Worm (Caenorhabditis elegans) whole organism, L4 larva: ENCODE results near the gene cdc-25.3.

Experiments used
- D1046.2 ChIP-seq: fragments of 200-800 bp; sonication (Bioruptor generic); IDR thresholded peaks from 2 replicates; pipeline ENCODE4 v1.3.6; 2022; ENCODE audit warnings: missing genetic modification characterization, missing compliant biosample characterization
- F10B5.3 ChIP-seq: sonication (generic microtip); optimal IDR thresholded peaks from 2 replicates; lab custom pipeline; 2016; ENCODE audit warnings: mild to moderate bottlenecking, missing genetic modification characterization, missing compliant biosample characterization
- F26F4.8 ChIP-seq: fragments of 200-800 bp; sonication (Bioruptor generic); conservative IDR thresholded peaks from 2 replicates; pipeline ENCODE4 v1.3.6; 2022; ENCODE audit warnings: missing genetic modification characterization, missing compliant biosample characterization
- Y5F2A.4 ChIP-seq: fragments of 200-800 bp; sonication (Bioruptor generic); optimal IDR thresholded peaks from 2 replicates; lab custom pipeline; 2018; ENCODE audit warnings: mild to moderate bottlenecking, missing genetic modification characterization, missing compliant biosample characterization
- aha-1 ChIP-seq: fragments of 150-350 bp; peaks from one replicate; lab custom pipeline; 2014; ENCODE audit warnings: missing biosample characterization, missing genetic modification characterization
- ama-1 ChIP-seq: fragments of 150-350 bp; optimal IDR thresholded peaks from 2 replicates; lab custom pipeline; 2014; ENCODE audit warnings: inconsistent platforms, mixed read lengths
- arid-1 ChIP-seq: fragments of 200-800 bp; sonication (Bioruptor generic); conservative IDR thresholded peaks from 2 replicates; pipeline ENCODE4 v1.3.6; 2022; ENCODE audit warnings: missing genetic modification reagents, missing genetic modification characterization, missing compliant biosample characterization
- ceh-20 ChIP-seq: fragments of 200-800 bp; sonication (Bioruptor generic); IDR thresholded peaks from 2 replicates; pipeline ENCODE4 v1.3.6; 2022; ENCODE audit warnings: missing genetic modification reagents, missing genetic modification characterization, missing compliant biosample characterization
- cey-2 ChIP-seq: sonication (generic microtip); optimal IDR thresholded peaks from 3 replicates; lab custom pipeline; 2017; ENCODE audit warnings: missing genetic modification characterization, mild to moderate bottlenecking, missing compliant biosample characterization, antibody characterized with exemption, borderline replicate concordance; ENCODE audit not compliant: insufficient read depth
- dmd-6 ChIP-seq: fragments of 200-800 bp; sonication (Bioruptor generic); IDR thresholded peaks from 2 replicates; pipeline ENCODE4 v1.3.6; 2022; ENCODE audit warnings: missing genetic modification reagents, missing genetic modification characterization, missing compliant biosample characterization
- dmd-8 ChIP-seq: fragments of 200-800 bp; sonication (Bioruptor generic); IDR thresholded peaks from 2 replicates; pipeline ENCODE4 v1.3.6; 2022; ENCODE audit warnings: missing genetic modification characterization, missing compliant biosample characterization
- dmd-9 ChIP-seq: fragments of 200-800 bp; sonication (Bioruptor generic); IDR thresholded peaks from 2 replicates; pipeline ENCODE4 v1.3.6; 2022; ENCODE audit warnings: missing genetic modification reagents, missing genetic modification characterization, missing compliant biosample characterization
- dve-1 ChIP-seq: sonication (generic microtip); optimal IDR thresholded peaks from 2 replicates; lab custom pipeline; 2017; ENCODE audit warnings: antibody characterized with exemption, mild to moderate bottlenecking, missing genetic modification characterization, missing compliant biosample characterization; ENCODE audit not compliant: insufficient read depth
- egl-27 ChIP-seq: sonication (generic microtip); optimal IDR thresholded peaks from 3 replicates; lab custom pipeline; 2017; ENCODE audit warnings: missing biosample characterization, missing genetic modification reagents, missing genetic modification characterization
- fos-1 ChIP-seq: fragments of 150-350 bp; optimal IDR thresholded peaks from 2 replicates; lab custom pipeline; 2014; ENCODE audit warnings: missing biosample characterization, missing genetic modification characterization
- gei-8 ChIP-seq: fragments of 200-800 bp; sonication (Bioruptor generic); optimal IDR thresholded peaks from 2 replicates; lab custom pipeline; 2018; ENCODE audit warnings: mild to moderate bottlenecking, missing genetic modification characterization, missing compliant biosample characterization
- hif-1 ChIP-seq, 2 experiments: sonication (generic microtip); optimal IDR thresholded peaks; 2 replicates each; lab custom pipeline; 2016 to 2017; ENCODE audit warnings: missing compliant biosample characterization in 2 of 2, missing genetic modification characterization in 2 of 2, missing genetic modification reagents in 2 of 2, missing genotype in 2 of 2, mild to moderate bottlenecking in 1 of 2
- hmg-1.1 ChIP-seq: fragments of 200-800 bp; sonication (Bioruptor generic); IDR thresholded peaks from 2 replicates; pipeline ENCODE4 v1.3.6; 2022; ENCODE audit warnings: missing genetic modification reagents, missing genetic modification characterization, missing compliant biosample characterization
- jun-1 ChIP-seq: fragments of 150-350 bp; optimal IDR thresholded peaks from 2 replicates; lab custom pipeline; 2014; ENCODE audit warnings: missing biosample characterization, missing genetic modification reagents, missing genetic modification characterization
- lin-38 ChIP-seq: fragments of 200-800 bp; sonication (Bioruptor generic); IDR thresholded peaks from 2 replicates; pipeline ENCODE4 v1.3.6; 2022; ENCODE audit warnings: missing genetic modification reagents, missing genetic modification characterization, missing compliant biosample characterization
- lin-39 ChIP-seq: fragments of 150-350 bp; optimal IDR thresholded peaks from 2 replicates; lab custom pipeline; 2014; ENCODE audit warnings: missing biosample characterization, missing genetic modification reagents, missing genetic modification characterization
- lir-3 ChIP-seq: sonication (generic microtip); optimal IDR thresholded peaks from 2 replicates; lab custom pipeline; 2016; ENCODE audit warnings: mild to moderate bottlenecking, missing genetic modification characterization, missing compliant biosample characterization
- lsy-2 ChIP-seq, 2 experiments: fragments of 150-350 bp in 1 of 2; sonication (generic microtip) in 1 of 2; optimal IDR thresholded peaks; 2 replicates each; lab custom pipeline; 2014 to 2017; ENCODE audit warnings: missing biosample characterization in 2 of 2, missing genetic modification characterization in 2 of 2
- mdl-1 ChIP-seq, 2 experiments: fragments of 150-350 bp in 1 of 2; sonication (generic microtip) in 1 of 2; optimal IDR thresholded peaks; 2 replicates each; lab custom pipeline; 2014 to 2017; ENCODE audit warnings: missing biosample characterization in 2 of 2, missing genetic modification characterization in 2 of 2
- mep-1 ChIP-seq: fragments of 150-350 bp; sonication (generic microtip); optimal IDR thresholded peaks from 3 replicates; lab custom pipeline; 2014; ENCODE audit warnings: missing biosample characterization, missing genetic modification characterization
- mes-2 ChIP-seq: sonication (generic microtip); optimal IDR thresholded peaks from 2 replicates; lab custom pipeline; 2016; ENCODE audit warnings: missing genotype, mild to moderate bottlenecking, missing genetic modification characterization, missing compliant biosample characterization; ENCODE audit not compliant: poor library complexity, severe bottlenecking
- mxl-2 ChIP-seq: fragments of 200-800 bp; sonication (Bioruptor generic); conservative IDR thresholded peaks from 2 replicates; pipeline ENCODE4 v1.3.6; 2022; ENCODE audit warnings: missing genetic modification reagents, missing genetic modification characterization, missing compliant biosample characterization
- mxl-3 ChIP-seq: fragments of 200-800 bp; sonication (Bioruptor generic); optimal IDR thresholded peaks from 2 replicates; lab custom pipeline; 2018; ENCODE audit warnings: mild to moderate bottlenecking, missing genetic modification characterization, missing compliant biosample characterization
- nhr-102 ChIP-seq: sonication (generic microtip); optimal IDR thresholded peaks from 2 replicates; lab custom pipeline; 2016; ENCODE audit warnings: mild to moderate bottlenecking, missing genetic modification characterization, moderate library complexity, missing compliant biosample characterization
- nhr-11 ChIP-seq: fragments of 150-350 bp; optimal IDR thresholded peaks from 2 replicates; lab custom pipeline; 2014; ENCODE audit warnings: missing biosample characterization, missing genetic modification characterization
- nhr-111 ChIP-seq: fragments of 200-800 bp; sonication (Bioruptor generic); optimal IDR thresholded peaks from 2 replicates; lab custom pipeline; 2018; ENCODE audit warnings: mild to moderate bottlenecking, missing genetic modification characterization, missing compliant biosample characterization
- nhr-28 ChIP-seq: fragments of 150-350 bp; optimal IDR thresholded peaks from 2 replicates; lab custom pipeline; 2014; ENCODE audit warnings: missing biosample characterization, missing genetic modification characterization
- nhr-41 ChIP-seq: fragments of 200-800 bp; sonication (Bioruptor generic); IDR thresholded peaks from 2 replicates; pipeline ENCODE4 v1.3.6; 2022; ENCODE audit warnings: missing genetic modification reagents, missing genetic modification characterization, missing compliant biosample characterization
- nhr-42 ChIP-seq: fragments of 200-800 bp; sonication (Bioruptor generic); IDR thresholded peaks from 2 replicates; pipeline ENCODE4 v1.3.6; 2022; ENCODE audit warnings: missing genetic modification characterization, missing compliant biosample characterization
- nhr-76 ChIP-seq: fragments of 150-350 bp; optimal IDR thresholded peaks from 2 replicates; lab custom pipeline; 2014; ENCODE audit warnings: missing biosample characterization, missing genetic modification characterization
- pha-4 ChIP-seq, 2 experiments: fragments of 150-350 bp in 1 of 2; fragments of 200-800 bp in 1 of 2; sonication (Bioruptor generic) in 1 of 2; IDR thresholded peaks in 1 of 2; optimal IDR thresholded peaks in 1 of 2; 2 replicates each; pipeline versions ENCODE4 v1.3.6 to Lab custom; 2014 to 2022; ENCODE audit warnings: missing genetic modification characterization in 2 of 2, missing genetic modification reagents in 2 of 2, missing biosample characterization in 1 of 2, missing compliant biosample characterization in 1 of 2
- pqm-1 ChIP-seq: sonication (generic microtip); optimal IDR thresholded peaks from 2 replicates; lab custom pipeline; 2017; ENCODE audit warnings: missing biosample characterization, missing genetic modification characterization
- sdz-12 ChIP-seq: fragments of 200-800 bp; sonication (Bioruptor generic); optimal IDR thresholded peaks from 2 replicates; lab custom pipeline; 2018; ENCODE audit warnings: mild to moderate bottlenecking, missing genetic modification characterization, missing compliant biosample characterization
- skn-1 ChIP-seq: fragments of 150-350 bp; optimal IDR thresholded peaks from 2 replicates; lab custom pipeline; 2014; ENCODE audit warnings: missing biosample characterization, missing genetic modification characterization
- snpc-4 ChIP-seq: fragments of 150-350 bp; optimal IDR thresholded peaks from 2 replicates; lab custom pipeline; 2014; ENCODE audit warnings: missing biosample characterization, missing genetic modification characterization
- unc-130 ChIP-seq: sonication (generic microtip); optimal IDR thresholded peaks from 2 replicates; lab custom pipeline; 2016; ENCODE audit warnings: missing genetic modification reagents, missing genetic modification characterization, missing compliant biosample characterization
- unc-39 ChIP-seq: sonication (generic microtip); optimal IDR thresholded peaks from 2 replicates; lab custom pipeline; 2017; ENCODE audit warnings: missing biosample characterization, missing genetic modification characterization
- unc-62 ChIP-seq, 3 experiments: fragments of 150-350 bp in 1 of 3; sonication (generic microtip); optimal IDR thresholded peaks in 2 of 3; peaks in 1 of 3; 1 replicate in 1 of 3; 2 replicates in 2 of 3; lab custom pipeline; 2014 to 2017; ENCODE audit warnings: missing biosample characterization in 3 of 3, missing genetic modification characterization in 3 of 3, missing genetic modification reagents in 3 of 3, missing genotype in 1 of 3
- zfp-2 ChIP-seq: sonication (generic microtip); optimal IDR thresholded peaks from 2 replicates; lab custom pipeline; 2016; ENCODE audit warnings: mild to moderate bottlenecking, missing genetic modification characterization, missing compliant biosample characterization

cdc-25.3 gene

ce11 chrIII:8937571-8937970 lies 19.8 kb upstream of the cdc-25.3 start (continued):
- peak; percentile 63; the same call in 1 of the 2 replicates for TF ChIP-seq D1046.2
- no peak for TF ChIP-seq snpc-4 (tag; lab: Kevin White, UChicago)
- TF ChIP-seq nhr-76 (tag; lab: Kevin White, UChicago) = no peak
- TF ChIP-seq nhr-28 = peak; percentile 47

- TF ChIP-seq arid-1 (GFP tag; lab: Robert Waterston, UW) (no peak), unc-39 (no peak), mep-1 (no peak), ama-1 (lab: Kevin White, UChicago) (no peak), lsy-2 (tag; optimal IDR thresholded peaks at IDR 0.05; lab: Kevin White, UChicago) (no peak), gei-8 (no peak), hif-1 (tag; optimal IDR thresholded peaks at IDR 0.05; lab: Kevin White, UChicago) (no peak), zfp-2 (tag; lab: Kevin White, UChicago) (no peak), jun-1 (tag; lab: Kevin White, UChicago) (no peak), egl-27 (tag; lab: Kevin White, UChicago) (no peak), Y5F2A.4 (no peak), F10B5.3 (tag; lab: Kevin White, UChicago) (no peak), nhr-76 (tag; lab: Kevin White, UChicago) (no peak), unc-130 (GFP tag; lab: Kevin White, UChicago) (no peak), pha-4 (GFP tag; IDR thresholded peaks at IDR 0.05; lab: Robert Waterston, UW) (no peak), pha-4 (tag; optimal IDR thresholded peaks at IDR 0.05; lab: Kevin White, UChicago) (no peak), nhr-11 (tag; lab: Kevin White, UChicago) (no peak), hmg-1.1 (no peak)
These were observed 16.6 kb upstream of the cdc-25.3 start for ce11 chrIII:8934378-8934777.

ce11 chrIII:8933696-8934095 lies 16.0 kb upstream of the cdc-25.3 start:
- TF ChIP-seq dve-1 = no peak
- TF ChIP-seq unc-62 (GFP tag; optimal IDR thresholded peaks at IDR 0.05 in 1 of 2; lab: Kevin White, UChicago) = peak in 1 of 2 experiments; percentile 72
- no peak for TF ChIP-seq unc-62 (tag; optimal IDR thresholded peaks at IDR 0.05; lab: Kevin White, UChicago)

ce11 chrIII:8929723-8930122 lies 12.0 kb upstream of the cdc-25.3 start, which contains the start of gene arrd-15:
TSS of gene arrd-15 (plus strand) at chrIII:8930023.
- TF ChIP-seq aha-1 (tag; lab: Kevin White, UChicago) (peak; percentile 51), dmd-8 (GFP tag; lab: Robert Waterston, UW) (no peak), dmd-9 (no peak), D1046.2 (no peak), fos-1 (tag; lab: Kevin White, UChicago) (no peak)

ce11 chrIII:8926512-8926911 lies 8.8 kb upstream of the cdc-25.3 start:
- TF ChIP-seq nhr-111 (GFP tag; lab: Kevin White, UChicago) (no peak), nhr-102 (tag; lab: Kevin White, UChicago) (no peak), pqm-1 (tag; lab: Kevin White, UChicago) (no peak), skn-1 (tag; lab: Kevin White, UChicago) (no peak), zfp-2 (tag; lab: Kevin White, UChicago) (no peak), mdl-1 (tag; optimal IDR thresholded peaks at IDR 0.05; lab: Kevin White, UChicago) (peak in 1 of 2 experiments; percentile 72), nhr-41 (no peak), lir-3 (tag; lab: Kevin White, UChicago) (no peak), hif-1 (tag; optimal IDR thresholded peaks at IDR 0.05; lab: Kevin White, UChicago) (peak in 1 of 2 experiments; percentile 90), ceh-20 (no peak), F26F4.8 (GFP tag; lab: Robert Waterston, UW) (no peak), cey-2 (tag; lab: Kevin White, UChicago) (no peak), lin-39 (no peak), gei-8 (no peak), dmd-6 (GFP tag; lab: Robert Waterston, UW) (no peak; the same call in none of the 2 replicates), mxl-3 (GFP tag; lab: Kevin White, UChicago) (peak; percentile 69), mes-2 (tag; lab: Kevin White, UChicago) (no peak), sdz-12 (GFP tag; lab: Kevin White, UChicago) (no peak), nhr-42 (GFP tag; lab: Robert Waterston, UW) (no peak), lin-38 (GFP tag; lab: Robert Waterston, UW) (no peak), unc-130 (GFP tag; lab: Kevin White, UChicago) (no peak), mxl-2 (GFP tag; lab: Robert Waterston, UW) (no peak)
